Worm (Caenorhabditis elegans) whole organism, L4 larva: Measurements from ENCODE around the gene T09A12.8.

Source experiments
- D1046.2 ChIP-seq: fragments of 200-800 bp; sonication (Bioruptor generic); IDR thresholded peaks from 2 replicates; pipeline ENCODE4 v1.3.6; 2022; ENCODE audit warnings: missing genetic modification characterization, missing compliant biosample characterization
- F37D6.2 ChIP-seq: sonication (generic microtip); optimal IDR thresholded peaks from 2 replicates; lab custom pipeline; 2016; ENCODE audit warnings: mild to moderate bottlenecking, missing genetic modification characterization, missing compliant biosample characterization
- R02D3.7 ChIP-seq: fragments of 150-350 bp; sonication (generic microtip); optimal IDR thresholded peaks from 3 replicates; lab custom pipeline; 2014; ENCODE audit warnings: missing biosample characterization, missing genetic modification characterization
- Y48G9A.11 ChIP-seq: fragments of 200-800 bp; sonication (Bioruptor generic); IDR thresholded peaks from 2 replicates; pipeline ENCODE4 v1.3.6; 2022; ENCODE audit warnings: missing genetic modification reagents, missing genetic modification characterization, missing compliant biosample characterization
- ZK337.2 ChIP-seq: fragments of 200-800 bp; sonication (Bioruptor generic); IDR thresholded peaks from 2 replicates; pipeline ENCODE4 v1.3.6; 2022; ENCODE audit warnings: missing genetic modification reagents, missing genetic modification characterization, missing compliant biosample characterization
- aly-2 ChIP-seq: sonication (generic microtip); optimal IDR thresholded peaks from 2 replicates; lab custom pipeline; 2018; ENCODE audit warnings: missing biosample characterization, missing genetic modification characterization
- arid-1 ChIP-seq: fragments of 200-800 bp; sonication (Bioruptor generic); conservative IDR thresholded peaks from 2 replicates; pipeline ENCODE4 v1.3.6; 2022; ENCODE audit warnings: missing genetic modification reagents, missing genetic modification characterization, missing compliant biosample characterization
- ceh-28 ChIP-seq: fragments of 150-350 bp; optimal IDR thresholded peaks from 2 replicates; lab custom pipeline; 2014; ENCODE audit warnings: missing biosample characterization, missing genetic modification reagents, missing genetic modification characterization
- ceh-62 ChIP-seq: sonication (generic microtip); optimal IDR thresholded peaks from 2 replicates; lab custom pipeline; 2017; ENCODE audit warnings: missing biosample characterization, missing genetic modification characterization
- ceh-82 ChIP-seq: sonication (generic microtip); optimal IDR thresholded peaks from 2 replicates; lab custom pipeline; 2017; ENCODE audit warnings: missing biosample characterization, missing genetic modification characterization
- ces-1 ChIP-seq: fragments of 150-350 bp; sonication (generic microtip); optimal IDR thresholded peaks from 4 replicates; lab custom pipeline; 2014; ENCODE audit warnings: missing biosample characterization, missing genetic modification reagents, missing genetic modification characterization
- ctbp-1 ChIP-seq: fragments of 200-800 bp; sonication (Bioruptor generic); IDR thresholded peaks from 2 replicates; pipeline ENCODE4 v1.3.6; 2022; ENCODE audit warnings: missing genetic modification reagents, missing genetic modification characterization, missing compliant biosample characterization
- daf-12 ChIP-seq: fragments of 150-350 bp; optimal IDR thresholded peaks from 2 replicates; lab custom pipeline; 2014; ENCODE audit warnings: missing biosample characterization, missing genetic modification reagents, missing genetic modification characterization
- daf-19 ChIP-seq: fragments of 200-800 bp; sonication (Bioruptor generic); conservative IDR thresholded peaks from 2 replicates; pipeline ENCODE4 v1.3.6; 2022; ENCODE audit warnings: missing genetic modification characterization, missing compliant biosample characterization
- dmd-9 ChIP-seq: fragments of 200-800 bp; sonication (Bioruptor generic); IDR thresholded peaks from 2 replicates; pipeline ENCODE4 v1.3.6; 2022; ENCODE audit warnings: missing genetic modification reagents, missing genetic modification characterization, missing compliant biosample characterization
- dve-1 ChIP-seq: sonication (generic microtip); optimal IDR thresholded peaks from 2 replicates; lab custom pipeline; 2017; ENCODE audit warnings: antibody characterized with exemption, mild to moderate bottlenecking, missing genetic modification characterization, missing compliant biosample characterization; ENCODE audit not compliant: insufficient read depth
- hmg-1.1 ChIP-seq: fragments of 200-800 bp; sonication (Bioruptor generic); IDR thresholded peaks from 2 replicates; pipeline ENCODE4 v1.3.6; 2022; ENCODE audit warnings: missing genetic modification reagents, missing genetic modification characterization, missing compliant biosample characterization
- lim-7 ChIP-seq: fragments of 200-800 bp; sonication (Bioruptor generic); IDR thresholded peaks from 2 replicates; pipeline ENCODE4 v1.3.6; 2022; ENCODE audit warnings: missing genetic modification characterization, missing compliant biosample characterization
- lin-1 ChIP-seq: fragments of 200-800 bp; sonication (Bioruptor generic); IDR thresholded peaks from 2 replicates; pipeline ENCODE4 v1.3.6; 2022; ENCODE audit warnings: missing genetic modification reagents, missing genetic modification characterization, missing compliant biosample characterization
- madf-5 ChIP-seq, 2 experiments: fragments of 200-800 bp; sonication (Bioruptor generic); IDR thresholded peaks; 2 replicates each; pipeline ENCODE4 v1.3.6; 2022; ENCODE audit warnings: missing compliant biosample characterization in 2 of 2, missing genetic modification characterization in 2 of 2
- mdl-1 ChIP-seq, 2 experiments: fragments of 150-350 bp in 1 of 2; sonication (generic microtip) in 1 of 2; optimal IDR thresholded peaks; 2 replicates each; lab custom pipeline; 2014 to 2017; ENCODE audit warnings: missing biosample characterization in 2 of 2, missing genetic modification characterization in 2 of 2
- mdt-29 ChIP-seq: fragments of 200-800 bp; sonication (Bioruptor generic); IDR thresholded peaks from 2 replicates; pipeline ENCODE4 v1.3.6; 2022; ENCODE audit warnings: missing genetic modification reagents, missing genetic modification characterization, missing compliant biosample characterization
- nhr-10 ChIP-seq: fragments of 150-350 bp; optimal IDR thresholded peaks from 2 replicates; lab custom pipeline; 2014; ENCODE audit warnings: missing biosample characterization, missing genetic modification characterization
- nhr-102 ChIP-seq: sonication (generic microtip); optimal IDR thresholded peaks from 2 replicates; lab custom pipeline; 2016; ENCODE audit warnings: mild to moderate bottlenecking, missing genetic modification characterization, moderate library complexity, missing compliant biosample characterization
- nhr-111 ChIP-seq: fragments of 200-800 bp; sonication (Bioruptor generic); optimal IDR thresholded peaks from 2 replicates; lab custom pipeline; 2018; ENCODE audit warnings: mild to moderate bottlenecking, missing genetic modification characterization, missing compliant biosample characterization
- nhr-25 ChIP-seq: sonication (generic microtip); optimal IDR thresholded peaks from 2 replicates; lab custom pipeline; 2017; ENCODE audit warnings: missing genetic modification characterization, mild to moderate bottlenecking, missing compliant biosample characterization, antibody characterized with exemption, moderate library complexity, borderline replicate concordance; ENCODE audit not compliant: insufficient read depth
- nhr-41 ChIP-seq: fragments of 200-800 bp; sonication (Bioruptor generic); IDR thresholded peaks from 2 replicates; pipeline ENCODE4 v1.3.6; 2022; ENCODE audit warnings: missing genetic modification reagents, missing genetic modification characterization, missing compliant biosample characterization
- nhr-48 ChIP-seq: sonication (generic microtip); optimal IDR thresholded peaks from 2 replicates; lab custom pipeline; 2016; ENCODE audit warnings: mild to moderate bottlenecking, missing genetic modification characterization, missing compliant biosample characterization
- nhr-76 ChIP-seq: fragments of 150-350 bp; optimal IDR thresholded peaks from 2 replicates; lab custom pipeline; 2014; ENCODE audit warnings: missing biosample characterization, missing genetic modification characterization
- nhr-77 ChIP-seq: fragments of 150-350 bp; optimal IDR thresholded peaks from 2 replicates; lab custom pipeline; 2014; ENCODE audit warnings: missing biosample characterization, missing genetic modification characterization
- pha-4 ChIP-seq, 2 experiments: fragments of 150-350 bp in 1 of 2; fragments of 200-800 bp in 1 of 2; sonication (Bioruptor generic) in 1 of 2; IDR thresholded peaks in 1 of 2; optimal IDR thresholded peaks in 1 of 2; 2 replicates each; pipeline versions ENCODE4 v1.3.6 to Lab custom; 2014 to 2022; ENCODE audit warnings: missing genetic modification characterization in 2 of 2, missing genetic modification reagents in 2 of 2, missing biosample characterization in 1 of 2, missing compliant biosample characterization in 1 of 2
- php-3 ChIP-seq: fragments of 200-800 bp; sonication (Bioruptor generic); IDR thresholded peaks from 2 replicates; pipeline ENCODE4 v1.3.6; 2022; ENCODE audit warnings: missing genetic modification reagents, missing genetic modification characterization, missing compliant biosample characterization
- rbr-2 ChIP-seq: sonication (generic microtip); optimal IDR thresholded peaks from 2 replicates; lab custom pipeline; 2016; ENCODE audit warnings: missing genotype, missing genetic modification characterization, missing compliant biosample characterization
- saeg-2 ChIP-seq: fragments of 200-800 bp; sonication (Bioruptor generic); IDR thresholded peaks from 2 replicates; pipeline ENCODE4 v1.3.6; 2022; ENCODE audit warnings: missing genetic modification reagents, missing genetic modification characterization, missing compliant biosample characterization
- set-16 ChIP-seq: fragments of 200-800 bp; sonication (Bioruptor generic); IDR thresholded peaks from 2 replicates; pipeline ENCODE4 v1.3.6; 2022; ENCODE audit warnings: missing genetic modification reagents, missing genetic modification characterization, missing compliant biosample characterization
- spr-1 ChIP-seq: sonication (generic microtip); optimal IDR thresholded peaks from 2 replicates; lab custom pipeline; 2016; ENCODE audit warnings: mild to moderate bottlenecking, missing genetic modification characterization, missing compliant biosample characterization
- tra-1 ChIP-seq: fragments of 200-800 bp; sonication (Bioruptor generic); IDR thresholded peaks from 2 replicates; pipeline ENCODE4 v1.3.6; 2022; ENCODE audit warnings: missing genetic modification reagents, missing genetic modification characterization, missing compliant biosample characterization
- unc-39 ChIP-seq: sonication (generic microtip); optimal IDR thresholded peaks from 2 replicates; lab custom pipeline; 2017; ENCODE audit warnings: missing biosample characterization, missing genetic modification characterization
- zag-1 ChIP-seq: fragments of 150-350 bp; optimal IDR thresholded peaks from 2 replicates; lab custom pipeline; 2014; ENCODE audit warnings: missing biosample characterization, missing genetic modification characterization
- zfp-2 ChIP-seq: sonication (generic microtip); optimal IDR thresholded peaks from 2 replicates; lab custom pipeline; 2016; ENCODE audit warnings: mild to moderate bottlenecking, missing genetic modification characterization, missing compliant biosample characterization
- ztf-7 ChIP-seq: fragments of 150-350 bp; optimal IDR thresholded peaks from 2 replicates; lab custom pipeline; 2014; ENCODE audit warnings: missing biosample characterization, missing genetic modification characterization

The T09A12.8 gene

DNA sequence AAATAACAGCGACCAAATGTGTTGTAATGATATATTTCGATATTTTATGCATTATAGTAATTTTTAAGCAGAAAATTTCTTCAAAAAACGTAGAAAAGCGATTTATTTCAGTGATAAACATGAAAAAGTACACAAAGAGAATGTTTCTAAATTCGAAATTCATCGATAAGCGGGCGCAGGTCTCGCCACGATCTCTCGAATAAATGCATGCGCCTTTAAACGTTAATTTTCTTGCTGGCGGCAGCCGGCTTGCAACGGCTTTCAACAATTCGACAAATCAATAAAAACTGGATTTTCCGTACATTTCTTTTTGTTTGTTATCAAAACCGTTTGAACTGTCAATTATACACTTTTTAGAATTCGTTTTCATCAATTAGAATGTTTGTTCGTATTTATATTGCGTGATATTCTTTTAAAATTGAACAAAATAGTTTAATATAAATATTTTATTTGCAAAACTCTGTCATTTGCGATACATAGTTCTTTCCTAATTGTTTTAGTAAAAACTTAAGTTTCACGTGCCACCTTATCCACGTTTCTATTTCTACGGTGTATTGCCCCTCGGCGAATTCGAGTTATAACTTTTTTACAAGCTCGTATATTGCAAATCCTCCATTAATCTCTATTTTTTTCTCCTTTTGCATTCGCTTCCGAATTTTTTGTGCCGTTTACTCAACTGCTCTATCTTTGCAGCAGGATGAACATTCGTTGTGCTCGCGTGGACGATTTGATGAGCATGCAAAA, 46.3 kb upstream of the T09A12.8 start, which contains the start of gene daf-31 (continued):
- TF ChIP-seq aly-2 (tag; lab: Kevin White, UChicago) (no peak), dmd-9 (GFP tag; lab: Robert Waterston, UW) (no peak), ZK337.2 (GFP tag; lab: Robert Waterston, UW) (no peak), Y48G9A.11 (GFP tag; lab: Robert Waterston, UW) (no peak), ceh-82 (tag; lab: Kevin White, UChicago) (no peak), saeg-2 (GFP tag; lab: Robert Waterston, UW) (no peak), madf-5 (GFP tag; IDR thresholded peaks at IDR 0.05; lab: Robert Waterston, UW) (no peak), ceh-28 (tag; lab: Kevin White, UChicago) (peak; percentile 4), ztf-7 (tag; lab: Kevin White, UChicago) (no peak), nhr-48 (tag; lab: Kevin White, UChicago) (no peak), daf-12 (tag; lab: Kevin White, UChicago) (no peak), tra-1 (GFP tag; lab: Robert Waterston, UW) (no peak), spr-1 (tag; lab: Kevin White, UChicago) (no peak), nhr-77 (tag; lab: Kevin White, UChicago) (no peak), ctbp-1 (GFP tag; lab: Robert Waterston, UW) (no peak), rbr-2 (peak; percentile 36), nhr-102 (no peak), nhr-76 (tag; lab: Kevin White, UChicago) (no peak), arid-1 (no peak), ceh-62 (tag; lab: Kevin White, UChicago) (no peak), dve-1 (peak; percentile 36), nhr-10 (no peak), zfp-2 (tag; lab: Kevin White, UChicago) (no peak), nhr-25 (tag; lab: Kevin White, UChicago) (no peak), D1046.2 (GFP tag; lab: Robert Waterston, UW) (no peak), daf-19 (GFP tag; lab: Robert Waterston, UW) (no peak), php-3 (GFP tag; lab: Robert Waterston, UW) (no peak), R02D3.7 (tag; lab: Kevin White, UChicago) (no peak)

DNA sequence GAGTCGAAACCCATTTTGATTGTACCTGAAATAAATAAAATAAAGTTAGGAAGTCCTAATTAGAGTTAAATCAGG, 45.8 kb upstream of the T09A12.8 start, which contains the start of gene nucl-1:
Gene nucl-1 (minus strand): TSS at position 26 of the 75 bp plus-strand sequence.
- no peak for TF ChIP-seq tra-1 (GFP tag; lab: Robert Waterston, UW)
- TF ChIP-seq hmg-1.1 (GFP tag; lab: Robert Waterston, UW) = no peak
- no peak for TF ChIP-seq mdt-29 (GFP tag; lab: Robert Waterston, UW)
- no peak for TF ChIP-seq R02D3.7 (tag; lab: Kevin White, UChicago)
- no peak for TF ChIP-seq ces-1 (GFP tag; lab: Kevin White, UChicago)
- TF ChIP-seq set-16 (GFP tag; lab: Robert Waterston, UW) = no peak
- TF ChIP-seq F37D6.2 (tag; lab: Kevin White, UChicago) = no peak
- TF ChIP-seq daf-12 (tag; lab: Kevin White, UChicago) = no peak
- TF ChIP-seq lim-7 = no peak
- no peak for TF ChIP-seq nhr-111
- TF ChIP-seq ceh-28 (tag; lab: Kevin White, UChicago) = no peak
- TF ChIP-seq zfp-2 (tag; lab: Kevin White, UChicago) = no peak
- TF ChIP-seq mdl-1 (tag; optimal IDR thresholded peaks at IDR 0.05; lab: Kevin White, UChicago) = no peak
- TF ChIP-seq zag-1 (tag; lab: Kevin White, UChicago) = no peak
- TF ChIP-seq pha-4 (GFP tag; IDR thresholded peaks at IDR 0.05; lab: Robert Waterston, UW) = no peak
- no peak for TF ChIP-seq pha-4 (tag; optimal IDR thresholded peaks at IDR 0.05; lab: Kevin White, UChicago)
- TF ChIP-seq unc-39 (tag; lab: Kevin White, UChicago) = no peak
- no peak for TF ChIP-seq nhr-41 (GFP tag; lab: Robert Waterston, UW)
- TF ChIP-seq ceh-62 (tag; lab: Kevin White, UChicago) = no peak
- no peak for TF ChIP-seq lin-1
- TF ChIP-seq, all 104 proteins: peak for 0
